Fruit fly (Drosophila melanogaster) whole organism, adult: Measurements from ENCODE around the gene ND-B18.

ENCODE experiments used
- CG12768 ChIP-seq: fragments of 200-800 bp; sonication (Bioruptor generic); optimal IDR thresholded peaks from 2 replicates; lab custom pipeline; 2017; ENCODE audit warnings: missing biosample characterization, missing genetic modification characterization, mild to moderate bottlenecking, moderate library complexity, missing genetic modification reagents
- CG14711 ChIP-seq: fragments of 200-800 bp; sonication (Bioruptor generic); optimal IDR thresholded peaks from 2 replicates; lab custom pipeline; 2018; ENCODE audit warnings: missing biosample characterization, mild to moderate bottlenecking, missing genetic modification characterization, moderate library complexity
- CG1620 ChIP-seq: fragments of 200-800 bp; sonication (Bioruptor generic); optimal IDR thresholded peaks from 2 replicates; lab custom pipeline; 2016; ENCODE audit warnings: missing biosample characterization, missing genetic modification characterization
- CG33017 ChIP-seq: fragments of 200-800 bp; sonication (Bioruptor generic); optimal IDR thresholded peaks from 2 replicates; lab custom pipeline; 2018; ENCODE audit warnings: missing biosample characterization, mild to moderate bottlenecking, missing genetic modification characterization, moderate library complexity
- CG5204 ChIP-seq: fragments of 200-800 bp; sonication (Bioruptor generic); optimal IDR thresholded peaks from 2 replicates; lab custom pipeline; 2016; ENCODE audit warnings: missing biosample characterization, missing genetic modification characterization
- CG7045 ChIP-seq: fragments of 200-800 bp; sonication (Bioruptor generic); optimal IDR thresholded peaks from 2 replicates; lab custom pipeline; 2017; ENCODE audit warnings: missing biosample characterization, mild to moderate bottlenecking, missing genetic modification characterization
- CG7101 ChIP-seq: fragments of 200-800 bp; sonication (Bioruptor generic); optimal IDR thresholded peaks from 2 replicates; lab custom pipeline; 2018; ENCODE audit warnings: missing biosample characterization, mild to moderate bottlenecking, missing genetic modification characterization, moderate library complexity
- Crg-1 ChIP-seq: fragments of 200-800 bp; sonication (Bioruptor generic); optimal IDR thresholded peaks from 2 replicates; lab custom pipeline; 2016; ENCODE audit warnings: missing biosample characterization, missing genetic modification characterization
- Hr96 ChIP-seq: fragments of 200-800 bp; sonication (Bioruptor generic); optimal IDR thresholded peaks from 2 replicates; lab custom pipeline; 2016; ENCODE audit warnings: missing biosample characterization, missing genetic modification characterization
- Mnt ChIP-seq: fragments of 200-800 bp; sonication (Bioruptor generic); optimal IDR thresholded peaks from 2 replicates; lab custom pipeline; 2016; ENCODE audit warnings: missing biosample characterization, mild to moderate bottlenecking, missing genetic modification characterization
- bab1 ChIP-seq: fragments of 200-800 bp; sonication (Bioruptor generic); optimal IDR thresholded peaks from 3 replicates; lab custom pipeline; 2019; ENCODE audit warnings: missing biosample characterization, mild to moderate bottlenecking, missing genetic modification characterization, moderate library complexity
- cic ChIP-seq: fragments of 200-800 bp; sonication (Bioruptor generic); optimal IDR thresholded peaks from 2 replicates; lab custom pipeline; 2017; ENCODE audit warnings: missing biosample characterization, mild to moderate bottlenecking, missing genetic modification characterization, moderate library complexity
- cnc ChIP-seq, 2 experiments: fragments of >200 bp; optimal IDR thresholded peaks; 2 replicates each; lab custom pipeline; 2017
- kay ChIP-seq: fragments of 200-800 bp; sonication (Bioruptor generic); peaks from one replicate; lab custom pipeline; 2016; ENCODE audit warnings: missing biosample characterization, missing genetic modification characterization, borderline replicate concordance
- ovo ChIP-seq: fragments of 200-800 bp; sonication (Bioruptor generic); optimal IDR thresholded peaks from 2 replicates; lab custom pipeline; 2016; ENCODE audit warnings: missing biosample characterization, missing genetic modification characterization
- pad ChIP-seq: fragments of 200-800 bp; sonication (Bioruptor generic); optimal IDR thresholded peaks from 3 replicates; lab custom pipeline; 2017; ENCODE audit warnings: missing biosample characterization, missing genetic modification characterization, mild to moderate bottlenecking, moderate library complexity, missing genetic modification reagents

Gene ND-B18

dm6 chrX:15111888-15112287, 48.4 kb downstream of the ND-B18 start:
- TF ChIP-seq CG33017 (no peak), Mnt (GFP tag; lab: Kevin White, UChicago) (no peak), Crg-1 (GFP tag; lab: Kevin White, UChicago) (no peak), CG1620 (GFP tag; lab: Kevin White, UChicago) (no peak), kay (GFP tag; lab: Kevin White, UChicago) (no peak), cnc (optimal IDR thresholded peaks at IDR 0.05; lab: Kevin White, UChicago) (no peak), CG5204 (GFP tag; lab: Kevin White, UChicago) (no peak), ovo (GFP tag; lab: Kevin White, UChicago) (no peak), Hr96 (GFP tag; lab: Kevin White, UChicago) (no peak), CG12768 (no peak), pad (GFP tag; lab: Kevin White, UChicago) (no peak), CG14711 (tag; lab: Kevin White, UChicago) (no peak), bab1 (GFP tag; lab: Kevin White, UChicago) (no peak), CG7101 (tag; lab: Kevin White, UChicago) (no peak), cic (GFP tag; lab: Kevin White, UChicago) (no peak), CG7045 (no peak)
